Fruit fly (Drosophila melanogaster) whole organism, embryonic: ENCODE results near the gene CG9372.

Source experiments
- CG10147 ChIP-seq: fragments of 200-800 bp; sonication (Bioruptor generic); optimal IDR thresholded peaks from 2 replicates; lab custom pipeline; 2019; ENCODE audit warnings: missing biosample characterization, mild to moderate bottlenecking, missing genetic modification characterization, moderate library complexity
- CG1024 ChIP-seq: fragments of 200-800 bp; sonication (Bioruptor generic); IDR thresholded peaks from 2 replicates; pipeline ENCODE4 v1.3.6; 2022; ENCODE audit warnings: missing biosample characterization, missing genetic modification characterization
- CG10565 ChIP-seq: fragments of 200-800 bp; sonication (Bioruptor generic); optimal IDR thresholded peaks from 3 replicates; lab custom pipeline; 2016; ENCODE audit warnings: missing biosample characterization, mild to moderate bottlenecking, missing genetic modification characterization
- CG11085 ChIP-seq: fragments of 200-800 bp; sonication (Bioruptor generic); IDR thresholded peaks from 2 replicates; pipeline ENCODE4 v1.3.6; 2022; ENCODE audit warnings: missing biosample characterization, missing genetic modification characterization
- CG12236 ChIP-seq: fragments of 200-800 bp; sonication (Bioruptor generic); optimal IDR thresholded peaks from 2 replicates; lab custom pipeline; 2016; ENCODE audit warnings: missing biosample characterization, missing genetic modification characterization
- CG13624 ChIP-seq: fragments of 200-800 bp; sonication (Bioruptor generic); optimal IDR thresholded peaks from 2 replicates; lab custom pipeline; 2016; ENCODE audit warnings: missing biosample characterization, missing genetic modification characterization
- CG14667 ChIP-seq: fragments of 200-800 bp; sonication (Bioruptor generic); IDR thresholded peaks from 2 replicates; pipeline ENCODE4 v1.3.6; 2022; ENCODE audit warnings: missing biosample characterization, missing genetic modification characterization
- CG1603 ChIP-seq: fragments of 200-800 bp; sonication (Bioruptor generic); optimal IDR thresholded peaks from 2 replicates; lab custom pipeline; 2019; ENCODE audit warnings: missing biosample characterization, mild to moderate bottlenecking, missing genetic modification characterization, moderate library complexity
- CG17328 ChIP-seq: fragments of 200-800 bp; sonication (Bioruptor generic); IDR thresholded peaks from 2 replicates; pipeline ENCODE4 v1.3.6; 2022; ENCODE audit warnings: missing biosample characterization, missing genetic modification characterization
- CG17385 ChIP-seq: fragments of 200-800 bp; sonication (Bioruptor generic); optimal IDR thresholded peaks from 3 replicates; lab custom pipeline; 2018; ENCODE audit warnings: missing biosample characterization, mild to moderate bottlenecking, missing genetic modification characterization
- CG17612 ChIP-seq: fragments of 200-800 bp; sonication (Bioruptor generic); IDR thresholded peaks from 2 replicates; pipeline ENCODE4 v1.3.6; 2022; ENCODE audit warnings: missing biosample characterization, missing genetic modification characterization
- CG1832 ChIP-seq: fragments of 200-800 bp; sonication (Bioruptor generic); optimal IDR thresholded peaks from 2 replicates; lab custom pipeline; 2017; ENCODE audit warnings: missing biosample characterization, mild to moderate bottlenecking, missing genetic modification characterization, inconsistent platforms
- CG2129 ChIP-seq: fragments of 200-800 bp; sonication (Bioruptor generic); IDR thresholded peaks from 2 replicates; pipeline ENCODE4 v1.3.6; 2022; ENCODE audit warnings: missing biosample characterization, missing genetic modification characterization; ENCODE audit not compliant: partially characterized antibody
- CG2889 ChIP-seq: fragments of 200-800 bp; sonication (Bioruptor generic); IDR thresholded peaks from 3 replicates; pipeline ENCODE4 v1.3.6; 2022; ENCODE audit warnings: missing biosample characterization, missing genetic modification characterization
- CG31224 ChIP-seq: fragments of 200-800 bp; sonication (Bioruptor generic); IDR thresholded peaks from 2 replicates; pipeline ENCODE4 v1.3.6; 2022; ENCODE audit warnings: missing biosample characterization, missing genetic modification characterization
- CG4404 ChIP-seq: fragments of 200-800 bp; sonication (Bioruptor generic); IDR thresholded peaks from 2 replicates; pipeline ENCODE4 v1.3.6; 2022; ENCODE audit warnings: missing biosample characterization, missing genetic modification characterization
- CG5953 ChIP-seq: fragments of 200-800 bp; sonication (Bioruptor generic); IDR thresholded peaks from 2 replicates; pipeline ENCODE4 v1.3.6; 2022; ENCODE audit warnings: missing biosample characterization, missing genetic modification characterization
- CG6254 ChIP-seq: fragments of 200-800 bp; sonication (Bioruptor generic); optimal IDR thresholded peaks from 3 replicates; lab custom pipeline; 2017; ENCODE audit warnings: mild to moderate bottlenecking, missing biosample characterization, missing genetic modification reagents, missing genetic modification characterization
- CG7357 ChIP-seq: fragments of 200-800 bp; sonication (Bioruptor generic); IDR thresholded peaks from 3 replicates; pipeline ENCODE4 v1.3.6; 2022; ENCODE audit warnings: missing biosample characterization, missing genetic modification characterization
- CG8388 ChIP-seq: fragments of 200-800 bp; sonication (Bioruptor generic); optimal IDR thresholded peaks from 2 replicates; lab custom pipeline; 2019; ENCODE audit warnings: missing biosample characterization, mild to moderate bottlenecking, missing genetic modification characterization, moderate library complexity
- CG9609 ChIP-seq: fragments of 200-800 bp; sonication (Bioruptor generic); optimal IDR thresholded peaks from 3 replicates; lab custom pipeline; 2016; ENCODE audit warnings: missing biosample characterization, missing genetic modification characterization
- D19A ChIP-seq: fragments of 200-800 bp; optimal IDR thresholded peaks from 3 replicates; lab custom pipeline; 2019; ENCODE audit warnings: missing biosample characterization, mild to moderate bottlenecking, missing genetic modification characterization, moderate library complexity
- Deaf1 ChIP-seq: fragments of 200-800 bp; optimal IDR thresholded peaks from 3 replicates; lab custom pipeline; 2019; ENCODE audit warnings: missing biosample characterization, mild to moderate bottlenecking, missing genetic modification characterization, moderate library complexity
- Dek ChIP-seq: fragments of 200-800 bp; sonication (Bioruptor generic); optimal IDR thresholded peaks from 3 replicates; lab custom pipeline; 2019; ENCODE audit warnings: missing biosample characterization, mild to moderate bottlenecking, missing genetic modification characterization, moderate library complexity
- Dref ChIP-seq: fragments of 200-800 bp; sonication (Bioruptor generic); IDR thresholded peaks from 2 replicates; pipeline ENCODE4 v1.3.6; 2022; ENCODE audit warnings: missing biosample characterization, missing genetic modification characterization
- E2f1 ChIP-seq: fragments of 200-800 bp; sonication (Bioruptor generic); IDR thresholded peaks from 2 replicates; pipeline ENCODE4 v1.3.6; 2022; ENCODE audit warnings: missing biosample characterization, missing genetic modification characterization
- Eip74EF ChIP-seq, 2 experiments: fragments of 200-800 bp in 1 of 2; fragments of >200 bp in 1 of 2; sonication (Bioruptor generic) in 1 of 2; optimal IDR thresholded peaks; 2 replicates each; lab custom pipeline; 2017 to 2019; ENCODE audit warnings: missing biosample characterization in 2 of 2, missing genetic modification characterization in 2 of 2, mild to moderate bottlenecking in 1 of 2, moderate library complexity in 1 of 2
- Fer2 ChIP-seq: fragments of 200-800 bp; sonication (Bioruptor generic); optimal IDR thresholded peaks from 2 replicates; lab custom pipeline; 2018; ENCODE audit warnings: missing biosample characterization, mild to moderate bottlenecking, missing genetic modification characterization, moderate library complexity
- Fer3 ChIP-seq: fragments of 200-800 bp; sonication (Bioruptor generic); optimal IDR thresholded peaks from 2 replicates; lab custom pipeline; 2018; ENCODE audit warnings: missing biosample characterization, mild to moderate bottlenecking, missing genetic modification characterization, moderate library complexity
- Nf-YC ChIP-seq: fragments of 200-800 bp; optimal IDR thresholded peaks from 3 replicates; lab custom pipeline; 2019; ENCODE audit warnings: missing biosample characterization, mild to moderate bottlenecking, missing genetic modification characterization, moderate library complexity
- NfI ChIP-seq: fragments of 200-800 bp; sonication (Bioruptor generic); optimal IDR thresholded peaks from 3 replicates; lab custom pipeline; 2018; ENCODE audit warnings: missing biosample characterization, mild to moderate bottlenecking, missing genetic modification characterization, moderate library complexity
- crc ChIP-seq: fragments of 200-800 bp; sonication (Bioruptor generic); optimal IDR thresholded peaks from 2 replicates; lab custom pipeline; 2016; ENCODE audit warnings: missing biosample characterization, missing genetic modification characterization
- da ChIP-seq: fragments of 200-800 bp; sonication (Bioruptor generic); optimal IDR thresholded peaks from 2 replicates; lab custom pipeline; 2016; ENCODE audit warnings: missing biosample characterization, missing genetic modification characterization
- dimm ChIP-seq: fragments of 200-800 bp; sonication (Bioruptor generic); IDR thresholded peaks from 2 replicates; pipeline ENCODE4 v1.3.6; 2022; ENCODE audit warnings: missing biosample characterization, missing genetic modification characterization
- emc ChIP-seq: fragments of 200-800 bp; sonication (Bioruptor generic); optimal IDR thresholded peaks from 2 replicates; lab custom pipeline; 2016; ENCODE audit warnings: missing biosample characterization, missing genetic modification characterization
- ftz-f1 ChIP-seq: fragments of 200-800 bp; sonication (Bioruptor generic); optimal IDR thresholded peaks from 2 replicates; lab custom pipeline; 2016; ENCODE audit warnings: missing biosample characterization, missing genetic modification characterization
- fu2 ChIP-seq: fragments of 200-800 bp; sonication (Bioruptor generic); optimal IDR thresholded peaks from 2 replicates; lab custom pipeline; 2016; ENCODE audit warnings: missing biosample characterization, missing genetic modification characterization
- gt ChIP-seq: fragments of 200-800 bp; sonication (Bioruptor generic); IDR thresholded peaks from 2 replicates; pipeline ENCODE4 v1.3.6; 2022; ENCODE audit warnings: missing biosample characterization, missing genetic modification characterization
- h ChIP-seq: fragments of >200 bp; optimal IDR thresholded peaks from 2 replicates; lab custom pipeline; 2017
- insv ChIP-seq, 2 experiments: fragments of 200-800 bp; sonication (Bioruptor generic); optimal IDR thresholded peaks; 3 replicates each; lab custom pipeline; 2016 to 2018; ENCODE audit warnings: missing biosample characterization in 2 of 2, missing genetic modification characterization in 2 of 2
- inv ChIP-seq: fragments of 200-800 bp; sonication (Bioruptor generic); IDR thresholded peaks from 2 replicates; pipeline ENCODE4 v1.3.6; 2022; ENCODE audit warnings: missing biosample characterization, missing genetic modification characterization; ENCODE audit not compliant: partially characterized antibody
- kay ChIP-seq: fragments of 200-800 bp; sonication (Bioruptor generic); optimal IDR thresholded peaks from 2 replicates; lab custom pipeline; 2016; ENCODE audit warnings: missing biosample characterization, missing genetic modification characterization
- knrl ChIP-seq: fragments of 200-800 bp; sonication (Bioruptor generic); IDR thresholded peaks from 3 replicates; pipeline ENCODE4 v1.3.6; 2022; ENCODE audit warnings: missing biosample characterization, missing genetic modification characterization; ENCODE audit not compliant: partially characterized antibody
- lbe ChIP-seq: fragments of 200-800 bp; sonication (Bioruptor generic); optimal IDR thresholded peaks from 2 replicates; lab custom pipeline; 2016; ENCODE audit warnings: missing biosample characterization, mild to moderate bottlenecking, missing genetic modification characterization
- nom ChIP-seq: fragments of 200-800 bp; sonication (Bioruptor generic); optimal IDR thresholded peaks from 2 replicates; lab custom pipeline; 2017; ENCODE audit warnings: missing biosample characterization, missing genetic modification characterization, mild to moderate bottlenecking, moderate library complexity, missing genetic modification reagents
- otp ChIP-seq: fragments of 200-800 bp; sonication (Bioruptor generic); IDR thresholded peaks from 3 replicates; pipeline ENCODE4, ENCODE4 v1.3.6; 2022; ENCODE audit warnings: missing biosample characterization, missing genetic modification characterization
- pb ChIP-seq: fragments of 200-800 bp; sonication (Bioruptor generic); optimal IDR thresholded peaks from 3 replicates; lab custom pipeline; 2016; ENCODE audit warnings: missing biosample characterization, missing genetic modification characterization
- pros ChIP-seq: fragments of 200-800 bp; sonication (Bioruptor generic); optimal IDR thresholded peaks from 3 replicates; lab custom pipeline; 2019; ENCODE audit warnings: missing biosample characterization, mild to moderate bottlenecking, missing genetic modification characterization, moderate library complexity
- sd ChIP-seq: fragments of 200-800 bp; sonication (Bioruptor generic); optimal IDR thresholded peaks from 3 replicates; lab custom pipeline; 2018; ENCODE audit warnings: missing biosample characterization, mild to moderate bottlenecking, missing genetic modification characterization, moderate library complexity
- sim ChIP-seq: fragments of 200-800 bp; sonication (Bioruptor generic); IDR thresholded peaks from 2 replicates; pipeline ENCODE4 v1.3.6; 2022; ENCODE audit warnings: missing biosample characterization, missing genetic modification characterization
- so ChIP-seq: fragments of 200-800 bp; sonication (Bioruptor generic); IDR thresholded peaks from 3 replicates; pipeline ENCODE4 v1.3.6; 2022; ENCODE audit warnings: missing biosample characterization, missing genetic modification characterization
- unpg ChIP-seq: fragments of 200-800 bp; sonication (Bioruptor generic); optimal IDR thresholded peaks from 3 replicates; lab custom pipeline; 2018; ENCODE audit warnings: missing biosample characterization, mild to moderate bottlenecking, missing genetic modification characterization, moderate library complexity

Gene CG9372

dm6 chr3L:19585979-19586378 lies 20.0 kb upstream of the CG9372 start, which contains the start of the genes CG9231 and CG9330 (continued):
- TF ChIP-seq nom (GFP tag; lab: Kevin White, UChicago) (no peak), unpg (GFP tag; lab: Kevin White, UChicago) (peak; percentile 15), ftz-f1 (GFP tag; lab: Kevin White, UChicago) (peak; percentile 57), CG17612 (GFP tag; lab: Robert Waterston, UW) (no peak), CG10147 (no peak), CG9609 (GFP tag; lab: Kevin White, UChicago) (no peak), CG17385 (GFP tag; lab: Kevin White, UChicago) (no peak), crc (GFP tag; lab: Kevin White, UChicago) (no peak), CG1832 (no peak), fu2 (GFP tag; lab: Kevin White, UChicago) (no peak), insv (GFP tag; optimal IDR thresholded peaks at IDR 0.05; lab: Kevin White, UChicago) (peak in 1 of 2 experiments; percentile 46), CG17328 (peak; percentile 33; the same call in 1 of the 2 replicates), CG7357 (GFP tag; lab: Robert Waterston, UW) (0 out of 3 replicates have a peak, but pooled peaks have one; percentile 55), da (GFP tag; lab: Kevin White, UChicago) (no peak), CG31224 (GFP tag; lab: Robert Waterston, UW) (no peak), Nf-YC (peak; percentile 38), sim (GFP tag; lab: Robert Waterston, UW) (no peak), inv (GFP tag; lab: Robert Waterston, UW) (no peak), knrl (GFP tag; lab: Robert Waterston, UW) (0 out of 3 replicates have a peak, but pooled peaks have one; percentile 32), h (lab: Kevin White, UChicago) (no peak), CG4404 (GFP tag; lab: Robert Waterston, UW) (no peak), lbe (GFP tag; lab: Kevin White, UChicago) (peak; percentile 67), CG6254 (GFP tag; lab: Kevin White, UChicago) (peak; percentile 12), Dek (tag; lab: Kevin White, UChicago) (no peak), so (GFP tag; lab: Robert Waterston, UW) (no peak), emc (GFP tag; lab: Kevin White, UChicago) (no peak), CG1024 (no peak), NfI (peak; percentile 5), otp (no peak), E2f1 (GFP tag; lab: Robert Waterston, UW) (no peak), kay (no peak), CG10565 (GFP tag; lab: Kevin White, UChicago) (no peak), CG14667 (GFP tag; lab: Robert Waterston, UW) (no peak), Eip74EF (GFP tag; optimal IDR thresholded peaks at IDR 0.05; lab: Kevin White, UChicago) (peak in 1 of 2 experiments; percentile 41), CG5953 (GFP tag; lab: Robert Waterston, UW) (no peak)

dm6 chr3L:19590422-19590821 lies 15.6 kb upstream of the CG9372 start, which contains the start of gene CG14100:
Gene CG14100 (minus strand): TSS chr3L:19590524.
- peak; percentile 100 for TF ChIP-seq CG2889 (GFP tag; lab: Robert Waterston, UW)
- TF ChIP-seq CG13624 (GFP tag; lab: Kevin White, UChicago), result peak; percentile 100
- TF ChIP-seq CG8388 (GFP tag; lab: Kevin White, UChicago), result peak; percentile 100
- peak; percentile 100 for TF ChIP-seq CG11085 (GFP tag; lab: Robert Waterston, UW)
- TF ChIP-seq Dref, result peak; percentile 69
- peak; percentile 100 for TF ChIP-seq Fer3 (tag; lab: Kevin White, UChicago)
- TF ChIP-seq sd (tag; lab: Kevin White, UChicago), result peak; percentile 100
- peak; percentile 100 for TF ChIP-seq Fer2 (tag; lab: Kevin White, UChicago)
- TF ChIP-seq CG2129 (GFP tag; lab: Robert Waterston, UW), result no peak
- peak; percentile 92 for TF ChIP-seq Deaf1
- TF ChIP-seq CG12236, result peak; percentile 100
- peak; percentile 100 for TF ChIP-seq gt (GFP tag; lab: Robert Waterston, UW)
- peak; percentile 99 for TF ChIP-seq CG1603 (tag; lab: Kevin White, UChicago)
- TF ChIP-seq sim (GFP tag; lab: Robert Waterston, UW), result peak; percentile 100
- peak; percentile 98 for TF ChIP-seq pros (GFP tag; lab: Kevin White, UChicago)
- TF ChIP-seq dimm (GFP tag; lab: Robert Waterston, UW), result peak; percentile 100
- peak; percentile 98 for TF ChIP-seq D19A
- peak; percentile 100 for TF ChIP-seq pb (GFP tag; lab: Kevin White, UChicago)
